Fruit fly (Drosophila melanogaster) whole organism, embryonic: ENCODE data around the gene CG17027.

Source experiments
- Adf1 ChIP-seq: fragments of 200-800 bp; sonication (Bioruptor generic); IDR thresholded peaks from 2 replicates; pipeline ENCODE4 v1.3.6; 2022; ENCODE audit warnings: missing biosample characterization, missing genetic modification characterization
- Atf-2 ChIP-seq: fragments of 200-800 bp; sonication (Bioruptor generic); optimal IDR thresholded peaks from 2 replicates; lab custom pipeline; 2016; ENCODE audit warnings: missing biosample characterization, missing genetic modification characterization
- CG10366 ChIP-seq: fragments of 200-800 bp; sonication (Bioruptor generic); IDR thresholded peaks from 2 replicates; pipeline ENCODE4 v1.3.6; 2022; ENCODE audit warnings: missing biosample characterization, missing genetic modification characterization
- CG11723 ChIP-seq: fragments of 200-800 bp; sonication (Bioruptor generic); optimal IDR thresholded peaks from 2 replicates; lab custom pipeline; 2017; ENCODE audit warnings: missing biosample characterization, mild to moderate bottlenecking, missing genetic modification characterization
- CG1233 ChIP-seq: fragments of 200-800 bp; sonication (Bioruptor generic); optimal IDR thresholded peaks from 4 replicates; lab custom pipeline; 2018; ENCODE audit warnings: missing biosample characterization, mild to moderate bottlenecking, missing genetic modification characterization
- CG12769 ChIP-seq: fragments of 200-800 bp; sonication (Bioruptor generic); optimal IDR thresholded peaks from 2 replicates; lab custom pipeline; 2019; ENCODE audit warnings: missing biosample characterization, mild to moderate bottlenecking, missing genetic modification characterization, moderate library complexity
- CG13287 ChIP-seq: fragments of 200-800 bp; sonication (Bioruptor generic); IDR thresholded peaks from 2 replicates; pipeline ENCODE4 v1.3.6; 2022; ENCODE audit warnings: missing biosample characterization, missing genetic modification characterization; ENCODE audit not compliant: partially characterized antibody
- CG13894 ChIP-seq: fragments of 200-800 bp; sonication (Bioruptor generic); optimal IDR thresholded peaks from 3 replicates; lab custom pipeline; 2018; ENCODE audit warnings: missing biosample characterization, mild to moderate bottlenecking, missing genetic modification characterization, moderate library complexity
- CG1603 ChIP-seq: fragments of 200-800 bp; sonication (Bioruptor generic); optimal IDR thresholded peaks from 2 replicates; lab custom pipeline; 2019; ENCODE audit warnings: missing biosample characterization, mild to moderate bottlenecking, missing genetic modification characterization, moderate library complexity
- CG18599 ChIP-seq: fragments of 200-800 bp; sonication (Bioruptor generic); optimal IDR thresholded peaks from 3 replicates; lab custom pipeline; 2017; ENCODE audit warnings: missing biosample characterization, missing genetic modification characterization, mild to moderate bottlenecking, moderate library complexity, missing genetic modification reagents
- CG34376 ChIP-seq: fragments of 200-800 bp; sonication (Bioruptor generic); optimal IDR thresholded peaks from 2 replicates; lab custom pipeline; 2018; ENCODE audit warnings: missing biosample characterization, mild to moderate bottlenecking, missing genetic modification characterization
- CG34422 ChIP-seq: fragments of 200-800 bp; sonication (Bioruptor generic); IDR thresholded peaks from 3 replicates; pipeline ENCODE4 v1.3.6; 2022; ENCODE audit warnings: missing biosample characterization, missing genetic modification characterization
- CG4424 ChIP-seq: fragments of 200-800 bp; sonication (Bioruptor generic); optimal IDR thresholded peaks from 3 replicates; lab custom pipeline; 2016; ENCODE audit warnings: missing biosample characterization, missing genetic modification characterization
- CG4854 ChIP-seq: fragments of 200-800 bp; sonication (Bioruptor generic); optimal IDR thresholded peaks from 2 replicates; lab custom pipeline; 2016; ENCODE audit warnings: missing biosample characterization, missing genetic modification characterization, inconsistent platforms
- CG7271 ChIP-seq: fragments of 200-800 bp; sonication (Bioruptor generic); optimal IDR thresholded peaks from 2 replicates; lab custom pipeline; 2018; ENCODE audit warnings: missing biosample characterization, mild to moderate bottlenecking, missing genetic modification characterization, moderate library complexity
- CG8290 ChIP-seq, 3 experiments: fragments of 200-800 bp; sonication (Bioruptor generic); optimal IDR thresholded peaks; 2 replicates each; lab custom pipeline; 2016 to 2019; ENCODE audit warnings: missing biosample characterization in 3 of 3, missing genetic modification characterization in 3 of 3, mild to moderate bottlenecking in 2 of 3, moderate library complexity in 1 of 3
- CG8944 ChIP-seq: fragments of 200-800 bp; sonication (Bioruptor generic); optimal IDR thresholded peaks from 3 replicates; lab custom pipeline; 2016; ENCODE audit warnings: missing biosample characterization, missing genetic modification characterization
- CG9817 ChIP-seq: fragments of 200-800 bp; sonication (Bioruptor generic); optimal IDR thresholded peaks from 2 replicates; lab custom pipeline; 2018; ENCODE audit warnings: missing biosample characterization, mild to moderate bottlenecking, missing genetic modification characterization, moderate library complexity
- Dek ChIP-seq: fragments of 200-800 bp; sonication (Bioruptor generic); optimal IDR thresholded peaks from 3 replicates; lab custom pipeline; 2019; ENCODE audit warnings: missing biosample characterization, mild to moderate bottlenecking, missing genetic modification characterization, moderate library complexity
- Fer2 ChIP-seq: fragments of 200-800 bp; sonication (Bioruptor generic); optimal IDR thresholded peaks from 2 replicates; lab custom pipeline; 2018; ENCODE audit warnings: missing biosample characterization, mild to moderate bottlenecking, missing genetic modification characterization, moderate library complexity
- Fer3 ChIP-seq: fragments of 200-800 bp; sonication (Bioruptor generic); optimal IDR thresholded peaks from 2 replicates; lab custom pipeline; 2018; ENCODE audit warnings: missing biosample characterization, mild to moderate bottlenecking, missing genetic modification characterization, moderate library complexity
- HLH54F ChIP-seq: fragments of 200-800 bp; sonication (Bioruptor generic); optimal IDR thresholded peaks from 3 replicates; lab custom pipeline; 2016; ENCODE audit warnings: missing biosample characterization, missing genetic modification characterization
- Hey ChIP-seq: fragments of 200-800 bp; sonication (Bioruptor generic); optimal IDR thresholded peaks from 3 replicates; lab custom pipeline; 2018; ENCODE audit warnings: missing biosample characterization, mild to moderate bottlenecking, missing genetic modification characterization
- HmgD ChIP-seq: fragments of 200-800 bp; sonication (Bioruptor generic); optimal IDR thresholded peaks from 3 replicates; lab custom pipeline; 2016; ENCODE audit warnings: missing biosample characterization, missing genetic modification characterization
- HmgZ ChIP-seq: fragments of 200-800 bp; sonication (Bioruptor generic); optimal IDR thresholded peaks from 2 replicates; lab custom pipeline; 2018; ENCODE audit warnings: missing biosample characterization, mild to moderate bottlenecking, missing genetic modification characterization
- Hr39 ChIP-seq: fragments of >200 bp; optimal IDR thresholded peaks from 2 replicates; lab custom pipeline; 2017
- Hr78 ChIP-seq, 2 experiments: fragments of 200-800 bp in 1 of 2; fragments of >200 bp in 1 of 2; sonication (Bioruptor generic) in 1 of 2; optimal IDR thresholded peaks; 2 replicates each; lab custom pipeline; 2017 to 2019; ENCODE audit warnings: missing biosample characterization in 2 of 2, missing genetic modification characterization in 2 of 2, mild to moderate bottlenecking in 1 of 2, moderate library complexity in 1 of 2
- Kr ChIP-seq: fragments of 200-800 bp; sonication (Bioruptor generic); optimal IDR thresholded peaks from 2 replicates; lab custom pipeline; 2017; ENCODE audit warnings: missing biosample characterization, mild to moderate bottlenecking, missing genetic modification characterization
- Lhr ChIP-seq: fragments of 200-800 bp; sonication (Bioruptor generic); optimal IDR thresholded peaks from 3 replicates; lab custom pipeline; 2017; ENCODE audit warnings: mild to moderate bottlenecking, missing biosample characterization, missing genetic modification reagents, missing genetic modification characterization
- Six4 ChIP-seq: fragments of 200-800 bp; sonication (Bioruptor generic); optimal IDR thresholded peaks from 2 replicates; lab custom pipeline; 2016; ENCODE audit warnings: missing biosample characterization, missing genetic modification characterization
- YL-1 ChIP-seq: fragments of 200-800 bp; sonication (Bioruptor generic); optimal IDR thresholded peaks from 3 replicates; lab custom pipeline; 2017; ENCODE audit warnings: missing biosample characterization, mild to moderate bottlenecking, missing genetic modification characterization
- chn ChIP-seq: fragments of 200-800 bp; sonication (Bioruptor generic); optimal IDR thresholded peaks from 2 replicates; lab custom pipeline; 2016; ENCODE audit warnings: missing biosample characterization, missing genetic modification characterization
- crp ChIP-seq, 2 experiments: fragments of 200-800 bp; sonication (Bioruptor generic); optimal IDR thresholded peaks; 2 replicates in 1 of 2; 3 replicates in 1 of 2; lab custom pipeline; 2017; ENCODE audit warnings: missing biosample characterization in 2 of 2, missing genetic modification characterization in 2 of 2, mild to moderate bottlenecking in 1 of 2, moderate library complexity in 1 of 2
- da ChIP-seq: fragments of 200-800 bp; sonication (Bioruptor generic); optimal IDR thresholded peaks from 2 replicates; lab custom pipeline; 2016; ENCODE audit warnings: missing biosample characterization, missing genetic modification characterization
- dan ChIP-seq: fragments of 200-800 bp; sonication (Bioruptor generic); IDR thresholded peaks from 2 replicates; pipeline ENCODE4 v1.3.6; 2022; ENCODE audit warnings: missing biosample characterization, missing genetic modification characterization
- disco-r ChIP-seq: fragments of 200-800 bp; sonication (Bioruptor generic); optimal IDR thresholded peaks from 2 replicates; lab custom pipeline; 2016; ENCODE audit warnings: missing biosample characterization, missing genetic modification characterization
- dmrt11E ChIP-seq: fragments of 200-800 bp; sonication (Bioruptor generic); optimal IDR thresholded peaks from 3 replicates; lab custom pipeline; 2018; ENCODE audit warnings: missing biosample characterization, mild to moderate bottlenecking, missing genetic modification characterization, moderate library complexity
- fu2 ChIP-seq: fragments of 200-800 bp; sonication (Bioruptor generic); optimal IDR thresholded peaks from 2 replicates; lab custom pipeline; 2016; ENCODE audit warnings: missing biosample characterization, missing genetic modification characterization
- inv ChIP-seq: fragments of 200-800 bp; sonication (Bioruptor generic); IDR thresholded peaks from 2 replicates; pipeline ENCODE4 v1.3.6; 2022; ENCODE audit warnings: missing biosample characterization, missing genetic modification characterization; ENCODE audit not compliant: partially characterized antibody
- lmd ChIP-seq: fragments of 200-800 bp; sonication (Bioruptor generic); IDR thresholded peaks from 2 replicates; pipeline ENCODE4 v1.3.6; 2022; ENCODE audit warnings: missing biosample characterization, missing genetic modification characterization
- nau ChIP-seq: fragments of 200-800 bp; sonication (Bioruptor generic); optimal IDR thresholded peaks from 3 replicates; lab custom pipeline; 2017; ENCODE audit warnings: missing biosample characterization, mild to moderate bottlenecking, missing genetic modification characterization, missing genetic modification reagents
- nmo ChIP-seq: fragments of 200-800 bp; sonication (Bioruptor generic); optimal IDR thresholded peaks from 2 replicates; lab custom pipeline; 2018; ENCODE audit warnings: missing biosample characterization, mild to moderate bottlenecking, missing genetic modification characterization, moderate library complexity
- pfk ChIP-seq: fragments of 200-800 bp; sonication (Bioruptor generic); optimal IDR thresholded peaks from 2 replicates; lab custom pipeline; 2018; ENCODE audit warnings: missing biosample characterization, mild to moderate bottlenecking, missing genetic modification characterization, moderate library complexity
- pzg ChIP-seq: fragments of 200-800 bp; sonication (Bioruptor generic); optimal IDR thresholded peaks from 3 replicates; lab custom pipeline; 2018; ENCODE audit warnings: missing biosample characterization, mild to moderate bottlenecking, missing genetic modification characterization, moderate library complexity
- sens ChIP-seq: fragments of 200-800 bp; sonication (Bioruptor generic); peaks from one replicate; lab custom pipeline; 2016; ENCODE audit warnings: missing biosample characterization, missing genetic modification characterization
- slou ChIP-seq: fragments of 200-800 bp; sonication (Bioruptor generic); optimal IDR thresholded peaks from 3 replicates; lab custom pipeline; 2016; ENCODE audit warnings: missing biosample characterization, missing genetic modification characterization
- sob ChIP-seq: fragments of 200-800 bp; sonication (Bioruptor generic); IDR thresholded peaks from 2 replicates; pipeline ENCODE4 v1.3.6; 2022; ENCODE audit warnings: missing biosample characterization, missing genetic modification characterization
- tx ChIP-seq: fragments of 200-800 bp; sonication (Bioruptor generic); optimal IDR thresholded peaks from 2 replicates; lab custom pipeline; 2016; ENCODE audit warnings: missing biosample characterization, missing genetic modification characterization
- vfl ChIP-seq: fragments of 200-800 bp; sonication (Bioruptor generic); optimal IDR thresholded peaks from 2 replicates; lab custom pipeline; 2016; ENCODE audit warnings: missing biosample characterization, missing genetic modification characterization
- zf30C ChIP-seq: fragments of 200-800 bp; sonication (Bioruptor generic); optimal IDR thresholded peaks from 3 replicates; lab custom pipeline; 2018; ENCODE audit warnings: missing biosample characterization, mild to moderate bottlenecking, missing genetic modification characterization

CG17027 gene

DNA sequence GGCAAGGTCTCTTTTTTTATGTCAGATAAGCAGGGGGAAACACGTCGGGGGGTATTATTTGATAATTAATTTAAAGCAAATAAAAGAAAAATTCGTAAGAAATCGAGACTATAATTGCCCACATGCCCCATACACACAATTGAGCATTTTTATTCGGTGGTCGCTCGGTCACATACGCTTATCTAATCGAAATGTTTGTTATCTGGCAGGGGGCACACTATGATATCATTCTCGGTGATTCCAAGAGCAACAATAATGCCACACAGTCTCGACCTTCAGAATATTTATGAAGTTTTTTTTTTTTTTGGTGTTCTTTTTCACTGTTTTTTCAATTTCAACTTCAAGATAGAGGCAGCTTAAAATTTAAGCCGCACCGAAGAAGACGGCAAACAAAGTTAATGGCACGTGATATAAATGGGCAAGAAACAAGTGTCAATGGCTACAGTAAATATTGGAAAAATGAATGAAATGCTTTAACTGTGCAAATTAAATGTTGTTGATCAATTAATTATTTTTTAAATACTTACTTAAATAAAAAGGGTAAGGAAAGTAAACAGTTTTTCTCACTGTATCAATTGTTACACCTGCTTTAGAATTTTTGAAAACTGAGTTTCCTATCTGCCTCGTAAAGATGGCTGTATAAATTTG is 19.6 kb downstream of the CG17027 start (continued):
- TF ChIP-seq inv (GFP tag; lab: Robert Waterston, UW) (no peak), crp (GFP tag; optimal IDR thresholded peaks at IDR 0.05; lab: Kevin White, UChicago) (no peak), Hr39 (no peak), pfk (GFP tag; lab: Kevin White, UChicago) (peak; percentile 35), Six4 (no peak), sens (GFP tag; lab: Kevin White, UChicago) (peak; percentile 82), HmgZ (tag; lab: Kevin White, UChicago) (peak; percentile 43), Adf1 (peak; percentile 36; the same call in 1 of the 2 replicates), fu2 (GFP tag; lab: Kevin White, UChicago) (peak; percentile 10), HLH54F (GFP tag; lab: Kevin White, UChicago) (peak; percentile 24), CG34422 (GFP tag; lab: Robert Waterston, UW) (no peak), CG10366 (peak; percentile 24; the same call in 1 of the 2 replicates), CG1233 (GFP tag; lab: Kevin White, UChicago) (peak; percentile 53), CG4854 (GFP tag; lab: Kevin White, UChicago) (peak; percentile 14), HmgD (GFP tag; lab: Kevin White, UChicago) (no peak), CG13287 (peak; percentile 18; the same call in 1 of the 2 replicates), CG4424 (GFP tag; lab: Kevin White, UChicago) (peak; percentile 12), CG12769 (tag; lab: Kevin White, UChicago) (peak; percentile 41), CG8944 (GFP tag; lab: Kevin White, UChicago) (no peak), lmd (no peak; the same call in 1 of the 2 replicates), dmrt11E (tag; lab: Kevin White, UChicago) (peak; percentile 30), CG1603 (peak; percentile 25), CG9817 (peak; percentile 49), CG11723 (GFP tag; lab: Kevin White, UChicago) (no peak), Kr (GFP tag; lab: Kevin White, UChicago) (no peak), Lhr (no peak), sob (GFP tag; lab: Robert Waterston, UW) (peak; percentile 67), tx (no peak), dan (no peak), YL-1 (GFP tag; lab: Kevin White, UChicago) (no peak), nau (peak; percentile 22)

DNA sequence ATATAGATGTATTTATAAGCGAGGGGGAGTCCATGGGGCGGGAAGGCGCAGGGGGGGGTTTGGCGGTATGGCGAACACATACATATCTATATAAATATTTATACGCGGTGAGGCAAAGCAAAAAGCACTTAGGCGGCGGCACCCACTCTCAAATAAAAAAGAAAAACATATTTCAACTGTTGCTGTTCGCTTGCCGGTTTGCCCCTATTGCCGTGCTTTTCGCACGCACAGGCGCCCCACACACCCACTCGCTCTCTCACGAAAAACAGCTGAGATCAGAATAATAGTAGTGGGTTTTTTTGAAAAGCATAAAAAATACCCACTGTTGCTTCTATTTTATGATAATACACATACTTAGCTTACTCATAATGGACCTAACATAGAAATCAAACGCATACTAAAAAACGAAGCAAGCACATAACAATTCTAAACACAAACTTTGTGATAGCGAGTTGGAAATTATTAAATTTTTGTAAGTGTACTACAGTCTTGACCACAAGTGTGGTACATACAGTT is 21.3 kb downstream of the CG17027 start:
- TF ChIP-seq Hey (tag; lab: Kevin White, UChicago) = peak; percentile 48
- TF ChIP-seq da = peak; percentile 50
- peak; percentile 40 for TF ChIP-seq chn (GFP tag; lab: Kevin White, UChicago)
- peak; percentile 11 for TF ChIP-seq pzg
- peak in 1 of 2 experiments; percentile 33 for TF ChIP-seq Hr78 (GFP tag; optimal IDR thresholded peaks at IDR 0.05; lab: Kevin White, UChicago)
- peak; percentile 16 for TF ChIP-seq zf30C
- TF ChIP-seq CG34376 (GFP tag; lab: Kevin White, UChicago) = peak; percentile 86
- TF ChIP-seq vfl = peak; percentile 65
- TF ChIP-seq Fer2 (tag; lab: Kevin White, UChicago) = peak; percentile 21
- peak; percentile 77 for TF ChIP-seq nmo (GFP tag; lab: Kevin White, UChicago)
- peak; percentile 91 for TF ChIP-seq CG18599 (GFP tag; lab: Kevin White, UChicago)
- TF ChIP-seq CG13894 (tag; lab: Kevin White, UChicago) = peak; percentile 92
- TF ChIP-seq Dek (tag; lab: Kevin White, UChicago) = peak; percentile 88
- peak; percentile 35 for TF ChIP-seq disco-r
- no peak for TF ChIP-seq CG7271 (tag; lab: Kevin White, UChicago)
- TF ChIP-seq Fer3 (tag; lab: Kevin White, UChicago) = peak; percentile 85
- TF ChIP-seq CG8290 (GFP tag; optimal IDR thresholded peaks at IDR 0.05; lab: Kevin White, UChicago) = no peak
- TF ChIP-seq CG8290 (tag; optimal IDR thresholded peaks at IDR 0.05; lab: Kevin White, UChicago) = peak in 1 of 2 experiments; percentile 71
- TF ChIP-seq Atf-2 (GFP tag; lab: Kevin White, UChicago) = peak; percentile 68
- TF ChIP-seq slou = peak; percentile 39
